Fruit fly (Drosophila melanogaster) whole organism, prepupa: ENCODE results near the gene CG31221.

Source experiments
- CG16779 ChIP-seq: fragments of 200-800 bp; sonication (Bioruptor generic); optimal IDR thresholded peaks from 3 replicates; lab custom pipeline; 2017; ENCODE audit warnings: missing biosample characterization, mild to moderate bottlenecking, missing genetic modification characterization
- CG8319 ChIP-seq: fragments of 200-800 bp; sonication (Bioruptor generic); optimal IDR thresholded peaks from 3 replicates; lab custom pipeline; 2016; ENCODE audit warnings: missing biosample characterization, missing genetic modification characterization
- Eip78C ChIP-seq: fragments of 200-800 bp; sonication (Bioruptor generic); peaks from one replicate; lab custom pipeline; 2016; ENCODE audit warnings: missing biosample characterization, missing genetic modification characterization
- Ets96B ChIP-seq: fragments of 200-800 bp; optimal IDR thresholded peaks from 2 replicates; lab custom pipeline; 2019; ENCODE audit warnings: missing biosample characterization, mild to moderate bottlenecking, missing genetic modification characterization, moderate library complexity
- Met ChIP-seq: fragments of 200-800 bp; sonication (Bioruptor generic); optimal IDR thresholded peaks from 3 replicates; lab custom pipeline; 2016; ENCODE audit warnings: missing biosample characterization, missing genetic modification characterization
- Sox14 ChIP-seq: fragments of 200-800 bp; sonication (Bioruptor generic); optimal IDR thresholded peaks from 3 replicates; lab custom pipeline; 2016; ENCODE audit warnings: missing biosample characterization, missing genetic modification characterization
- dsx ChIP-seq: fragments of 200-800 bp; optimal IDR thresholded peaks from 3 replicates; lab custom pipeline; 2019; ENCODE audit warnings: missing biosample characterization, mild to moderate bottlenecking, missing genetic modification characterization, moderate library complexity; ENCODE audit not compliant: poor library complexity, severe bottlenecking
- eg ChIP-seq: fragments of 200-800 bp; sonication (Bioruptor generic); IDR thresholded peaks from 3 replicates; pipeline ENCODE4 v1.3.6; 2022; ENCODE audit warnings: missing biosample characterization, missing genetic modification characterization
- esn ChIP-seq: fragments of 200-800 bp; sonication (Bioruptor generic); optimal IDR thresholded peaks from 2 replicates; lab custom pipeline; 2016; ENCODE audit warnings: missing biosample characterization, mild to moderate bottlenecking, missing genetic modification characterization, moderate library complexity
- fd59A ChIP-seq: fragments of 200-800 bp; sonication (Bioruptor generic); optimal IDR thresholded peaks from 2 replicates; lab custom pipeline; 2017; ENCODE audit warnings: missing biosample characterization, mild to moderate bottlenecking, missing genetic modification characterization, missing genetic modification reagents
- salr ChIP-seq, 2 experiments: fragments of 200-800 bp; sonication (Bioruptor generic); optimal IDR thresholded peaks; 3 replicates each; lab custom pipeline; 2016 to 2018; ENCODE audit warnings: missing biosample characterization in 2 of 2, missing genetic modification characterization in 2 of 2, mild to moderate bottlenecking in 1 of 2
- spab ChIP-seq: fragments of 200-800 bp; sonication (Bioruptor generic); optimal IDR thresholded peaks from 2 replicates; lab custom pipeline; 2017; ENCODE audit warnings: missing biosample characterization, mild to moderate bottlenecking, missing genetic modification characterization, missing genetic modification reagents

dm6 chr3R:19508388-19509185, 96.1 kb downstream of the CG31221 start:
- TF ChIP-seq Ets96B (tag; lab: Kevin White, UChicago), result no peak
- peak; percentile 11 for TF ChIP-seq Eip78C
- TF ChIP-seq CG16779 (tag; lab: Kevin White, UChicago), result no peak
- no peak for TF ChIP-seq eg (GFP tag; lab: Robert Waterston, UW)
- TF ChIP-seq esn (GFP tag; lab: Kevin White, UChicago), result no peak
- no peak for TF ChIP-seq spab
- no peak for TF ChIP-seq dsx (GFP tag; lab: Kevin White, UChicago)
- no peak for TF ChIP-seq salr (GFP tag; optimal IDR thresholded peaks at IDR 0.05; lab: Kevin White, UChicago)
- no peak for TF ChIP-seq fd59A (GFP tag; lab: Kevin White, UChicago)
- no peak for TF ChIP-seq CG8319
- TF ChIP-seq Sox14 (GFP tag; lab: Kevin White, UChicago), result no peak
- TF ChIP-seq Met (GFP tag; lab: Kevin White, UChicago), result no peak
